Worm (Caenorhabditis elegans): ENCODE data around the gene srh-250.

srh-250 gene

ce11 chrII:3891124-3891523, 12.7 kb downstream of the srh-250 start, which contains the start of gene F53C3.8:
F53C3.8 (plus strand) TSS chrII:3891424.
- TF ChIP-seq unc-62 (GFP tag; optimal IDR thresholded peaks at IDR 0.05) (no peak), ceh-16 (tag; optimal IDR thresholded peaks at IDR 0.05) (no peak), sma-9 (GFP tag; optimal IDR thresholded peaks at IDR 0.05) (no peak), sma-9 (tag; optimal IDR thresholded peaks at IDR 0.05) (no peak), lin-39 (tag; optimal IDR thresholded peaks at IDR 0.05) (no peak), nhr-129 (tag; optimal IDR thresholded peaks at IDR 0.05) (no peak), sem-4 (tag; optimal IDR thresholded peaks at IDR 0.05) (no peak), mdl-1 (tag; optimal IDR thresholded peaks at IDR 0.05) (no peak), F13H6.1 (tag; optimal IDR thresholded peaks at IDR 0.05) (no peak), crh-2 (tag; optimal IDR thresholded peaks at IDR 0.05) (no peak), snpc-4 (tag; optimal IDR thresholded peaks at IDR 0.05) (no peak), nhr-25 (tag; optimal IDR thresholded peaks at IDR 0.05) (no peak)

ce11 chrII:3893911-3894310, 15.5 kb downstream of the srh-250 start:
- no peak for TF ChIP-seq egl-27 (tag; optimal IDR thresholded peaks at IDR 0.05)
- no peak for TF ChIP-seq nhr-21 (tag; optimal IDR thresholded peaks at IDR 0.05)
- no peak for TF ChIP-seq blmp-1 (tag; optimal IDR thresholded peaks at IDR 0.05; ENCODE audit: insufficient read depth)
- no peak for TF ChIP-seq unc-55 (GFP tag; optimal IDR thresholded peaks at IDR 0.05)
- TF ChIP-seq lsy-2 (tag; optimal IDR thresholded peaks at IDR 0.05) = no peak
- TF ChIP-seq ceh-16 (tag; optimal IDR thresholded peaks at IDR 0.05) = no peak
- no peak for TF ChIP-seq gmeb-1 (tag; optimal IDR thresholded peaks at IDR 0.05)
- no peak for TF ChIP-seq elt-3 (tag; optimal IDR thresholded peaks at IDR 0.05)
- TF ChIP-seq ztf-11 (tag; optimal IDR thresholded peaks at IDR 0.05) = no peak
- no peak for TF ChIP-seq skn-1 (tag; optimal IDR thresholded peaks at IDR 0.05)
- no peak for TF ChIP-seq dmd-4 (tag; optimal IDR thresholded peaks at IDR 0.05)
- no peak for TF ChIP-seq mdl-1 (tag; optimal IDR thresholded peaks at IDR 0.05)
- TF ChIP-seq crh-2 (tag; optimal IDR thresholded peaks at IDR 0.05) = no peak
- no peak for TF ChIP-seq ZK546.5 (tag; optimal IDR thresholded peaks at IDR 0.05)
- no peak for TF ChIP-seq nhr-77 (tag; optimal IDR thresholded peaks at IDR 0.05)

- TF ChIP-seq unc-39 (tag; optimal IDR thresholded peaks at IDR 0.05) (no peak), ztf-4 (tag; optimal IDR thresholded peaks at IDR 0.05) (no peak), nhr-21 (tag; optimal IDR thresholded peaks at IDR 0.05) (no peak), unc-55 (GFP tag; optimal IDR thresholded peaks at IDR 0.05) (no peak), egl-27 (tag; optimal IDR thresholded peaks at IDR 0.05) (no peak), crh-2 (tag; optimal IDR thresholded peaks at IDR 0.05) (no peak), ztf-1 (GFP tag; conservative IDR thresholded peaks at IDR 0.05) (no peak), lin-39 (tag; optimal IDR thresholded peaks at IDR 0.05) (no peak), ZK546.5 (tag; optimal IDR thresholded peaks at IDR 0.05) (no peak), lin-13 (GFP tag; optimal IDR thresholded peaks at IDR 0.05) (no peak), sma-9 (GFP tag; optimal IDR thresholded peaks at IDR 0.05) (no peak), sma-9 (tag; optimal IDR thresholded peaks at IDR 0.05) (no peak), unc-62 (GFP tag; optimal IDR thresholded peaks at IDR 0.05) (no peak), nhr-6 (tag; optimal IDR thresholded peaks at IDR 0.05) (no peak), ceh-16 (tag; optimal IDR thresholded peaks at IDR 0.05) (no peak), aly-2 (tag; optimal IDR thresholded peaks at IDR 0.05) (no peak), ztf-11 (tag; optimal IDR thresholded peaks at IDR 0.05) (no peak)
Measured at ce11 chrII:3894755-3895154, 16.3 kb downstream of the srh-250 start, which contains the start of gene F53C3.7. F53C3.7 (plus strand) TSS chrII:3895055.

- TF ChIP-seq nhr-21 (tag; optimal IDR thresholded peaks at IDR 0.05) = peak; percentile 38
- no peak for TF ChIP-seq unc-62 (GFP tag; optimal IDR thresholded peaks at IDR 0.05)
- no peak for TF ChIP-seq blmp-1 (tag; optimal IDR thresholded peaks at IDR 0.05; ENCODE audit: insufficient read depth)
- TF ChIP-seq R02D3.7 (tag; optimal IDR thresholded peaks at IDR 0.05) = no peak
- TF ChIP-seq mbf-1 (tag; optimal IDR thresholded peaks at IDR 0.05) = no peak
- no peak for TF ChIP-seq nhr-237 (tag; optimal IDR thresholded peaks at IDR 0.05)
- peak; percentile 50 for TF ChIP-seq unc-55 (GFP tag; optimal IDR thresholded peaks at IDR 0.05)
- no peak for TF ChIP-seq ztf-1 (GFP tag; conservative IDR thresholded peaks at IDR 0.05)
- TF ChIP-seq ztf-11 (tag; optimal IDR thresholded peaks at IDR 0.05) = no peak
- TF ChIP-seq ama-1 (optimal IDR thresholded peaks at IDR 0.05) = no peak
- peak; percentile 48 for TF ChIP-seq nhr-25 (tag; optimal IDR thresholded peaks at IDR 0.05)
- no peak for TF ChIP-seq sem-4 (tag; optimal IDR thresholded peaks at IDR 0.05)
- no peak for TF ChIP-seq dmd-4 (tag; optimal IDR thresholded peaks at IDR 0.05)
- no peak for TF ChIP-seq elt-3 (tag; optimal IDR thresholded peaks at IDR 0.05)
- TF ChIP-seq sma-9 (GFP tag; optimal IDR thresholded peaks at IDR 0.05) = peak; percentile 85
- no peak for TF ChIP-seq sma-9 (tag; optimal IDR thresholded peaks at IDR 0.05)
- TF ChIP-seq sma-3 (GFP tag; optimal IDR thresholded peaks at IDR 0.05) = peak; percentile 14
- TF ChIP-seq mab-5 (tag; optimal IDR thresholded peaks at IDR 0.05) = no peak
- no peak for TF ChIP-seq unc-39 (tag; optimal IDR thresholded peaks at IDR 0.05)
- TF ChIP-seq crh-2 (tag; optimal IDR thresholded peaks at IDR 0.05) = peak; percentile 78
- TF ChIP-seq egl-27 (tag; optimal IDR thresholded peaks at IDR 0.05) = no peak
- no peak for TF ChIP-seq nhr-23 (tag; optimal IDR thresholded peaks at IDR 0.05)
- no peak for TF ChIP-seq ZK546.5 (tag; optimal IDR thresholded peaks at IDR 0.05)
- TF ChIP-seq fos-1 (tag; optimal IDR thresholded peaks at IDR 0.05) = no peak
- TF ChIP-seq snpc-4 (tag; optimal IDR thresholded peaks at IDR 0.05) = no peak
- TF ChIP-seq mdl-1 (tag; optimal IDR thresholded peaks at IDR 0.05) = no peak
- TF ChIP-seq nhr-129 (tag; optimal IDR thresholded peaks at IDR 0.05) = peak; percentile 27
- peak; percentile 73 for TF ChIP-seq F13H6.1 (tag; optimal IDR thresholded peaks at IDR 0.05)
- no peak for TF ChIP-seq ztf-4 (tag; optimal IDR thresholded peaks at IDR 0.05)
- peak; percentile 10 for TF ChIP-seq gmeb-1 (tag; optimal IDR thresholded peaks at IDR 0.05)
- no peak for TF ChIP-seq elt-1 (tag; optimal IDR thresholded peaks at IDR 0.05)
- no peak for TF ChIP-seq ceh-82 (tag; optimal IDR thresholded peaks at IDR 0.05)
- TF ChIP-seq nhr-77 (tag; optimal IDR thresholded peaks at IDR 0.05) = no peak
- TF ChIP-seq nhr-12 (tag; optimal IDR thresholded peaks at IDR 0.05) = no peak
- TF ChIP-seq lsy-2 (tag; optimal IDR thresholded peaks at IDR 0.05) = peak in 1 of 2 experiments; percentile 57
- no peak for TF ChIP-seq lin-39 (tag; optimal IDR thresholded peaks at IDR 0.05)
- TF ChIP-seq lin-11 (tag; optimal IDR thresholded peaks at IDR 0.05) = no peak
- TF ChIP-seq zag-1 (tag; optimal IDR thresholded peaks at IDR 0.05) = no peak
Measured at ce11 chrII:3896920-3897319, 18.5 kb downstream of the srh-250 start.

Measured in whole organism, L2 larva.